Worm (Caenorhabditis elegans) whole organism, L2 larva: Measurements from ENCODE around the gene B0303.7.
A peak's percentile ranks its signal among the peaks of the same experiment; 100 is the strongest.

Experiments
- C34F6.9 ChIP-seq: fragments of 150-350 bp; optimal IDR thresholded peaks from 2 replicates; lab custom pipeline; 2014; ENCODE audit warnings: missing biosample characterization, missing genetic modification characterization
- F13H6.1 ChIP-seq: sonication (generic microtip); optimal IDR thresholded peaks from 2 replicates; lab custom pipeline; 2016; ENCODE audit warnings: missing genetic modification characterization, missing compliant biosample characterization
- Y55F3AM.14 ChIP-seq: fragments of 200-800 bp; sonication (Bioruptor generic); optimal IDR thresholded peaks from 2 replicates; lab custom pipeline; 2018; ENCODE audit warnings: mild to moderate bottlenecking, missing genetic modification characterization, missing compliant biosample characterization
- ZK546.5 ChIP-seq: sonication (generic microtip); optimal IDR thresholded peaks from 2 replicates; lab custom pipeline; 2017; ENCODE audit warnings: missing biosample characterization, missing genetic modification characterization
- alr-1 ChIP-seq: fragments of 150-350 bp; optimal IDR thresholded peaks from 2 replicates; lab custom pipeline; 2014; ENCODE audit warnings: missing biosample characterization, missing genetic modification characterization
- aly-2 ChIP-seq: fragments of 150-350 bp; optimal IDR thresholded peaks from 2 replicates; lab custom pipeline; 2014; ENCODE audit warnings: missing biosample characterization, missing genetic modification characterization
- ama-1 ChIP-seq: fragments of 150-350 bp; optimal IDR thresholded peaks from 2 replicates; lab custom pipeline; 2018; ENCODE audit warnings: inconsistent platforms
- blmp-1 ChIP-seq: sonication (generic microtip); optimal IDR thresholded peaks from 2 replicates; lab custom pipeline; 2017; ENCODE audit warnings: missing genetic modification characterization, mild to moderate bottlenecking, missing compliant biosample characterization, antibody characterized with exemption, moderate library complexity; ENCODE audit not compliant: insufficient read depth
- ceh-82 ChIP-seq: fragments of 150-350 bp; optimal IDR thresholded peaks from 2 replicates; lab custom pipeline; 2014; ENCODE audit warnings: missing biosample characterization, missing genetic modification characterization
- crh-2 ChIP-seq: sonication (generic microtip); optimal IDR thresholded peaks from 2 replicates; lab custom pipeline; 2017; ENCODE audit warnings: missing biosample characterization, missing genetic modification characterization
- dmd-4 ChIP-seq: sonication (generic microtip); optimal IDR thresholded peaks from 2 replicates; lab custom pipeline; 2017; ENCODE audit warnings: missing biosample characterization, missing genetic modification characterization
- egl-27 ChIP-seq: sonication (generic microtip); optimal IDR thresholded peaks from 3 replicates; lab custom pipeline; 2017; ENCODE audit warnings: missing biosample characterization, missing genetic modification reagents, missing genetic modification characterization
- elt-1 ChIP-seq: fragments of 150-350 bp; optimal IDR thresholded peaks from 2 replicates; lab custom pipeline; 2014; ENCODE audit warnings: missing biosample characterization, missing genetic modification characterization
- elt-3 ChIP-seq: sonication (generic microtip); optimal IDR thresholded peaks from 2 replicates; lab custom pipeline; 2017; ENCODE audit warnings: missing biosample characterization, missing genetic modification characterization
- fos-1 ChIP-seq: fragments of 150-350 bp; optimal IDR thresholded peaks from 2 replicates; lab custom pipeline; 2014; ENCODE audit warnings: missing biosample characterization, missing genetic modification characterization
- gmeb-1 ChIP-seq: fragments of 150-350 bp; optimal IDR thresholded peaks from 2 replicates; lab custom pipeline; 2014; ENCODE audit warnings: missing biosample characterization, missing genetic modification characterization
- lin-11 ChIP-seq: fragments of 150-350 bp; sonication (generic microtip); optimal IDR thresholded peaks from 2 replicates; lab custom pipeline; 2014; ENCODE audit warnings: missing biosample characterization, missing genetic modification characterization, inconsistent platforms, mixed read lengths
- lin-39 ChIP-seq: fragments of 150-350 bp; optimal IDR thresholded peaks from 2 replicates; lab custom pipeline; 2014; ENCODE audit warnings: missing biosample characterization, missing genetic modification reagents, missing genetic modification characterization
- lsy-2 ChIP-seq, 2 experiments: fragments of 150-350 bp in 1 of 2; sonication (generic microtip) in 1 of 2; optimal IDR thresholded peaks; 2 replicates each; lab custom pipeline; 2014 to 2017; ENCODE audit warnings: missing biosample characterization in 2 of 2, missing genetic modification characterization in 2 of 2
- mab-5 ChIP-seq: fragments of 150-350 bp; optimal IDR thresholded peaks from 2 replicates; lab custom pipeline; 2014; ENCODE audit warnings: missing biosample characterization, missing genetic modification characterization
- mbf-1 ChIP-seq: sonication (generic microtip); optimal IDR thresholded peaks from 2 replicates; lab custom pipeline; 2017; ENCODE audit warnings: missing biosample characterization, missing genetic modification characterization
- mdl-1 ChIP-seq, 2 experiments: fragments of 150-350 bp in 1 of 2; sonication (generic microtip) in 1 of 2; optimal IDR thresholded peaks; 2 replicates each; lab custom pipeline; 2017; ENCODE audit warnings: missing biosample characterization in 2 of 2, missing genetic modification characterization in 2 of 2
- nhr-10 ChIP-seq: sonication (generic microtip); optimal IDR thresholded peaks from 2 replicates; lab custom pipeline; 2017; ENCODE audit warnings: missing biosample characterization, missing genetic modification characterization
- nhr-12 ChIP-seq: fragments of 150-350 bp; optimal IDR thresholded peaks from 2 replicates; lab custom pipeline; 2014; ENCODE audit warnings: missing biosample characterization, missing genetic modification characterization
- nhr-129 ChIP-seq: fragments of 150-350 bp; optimal IDR thresholded peaks from 2 replicates; lab custom pipeline; 2014; ENCODE audit warnings: missing biosample characterization, missing genetic modification characterization
- nhr-23 ChIP-seq: fragments of 150-350 bp; optimal IDR thresholded peaks from 2 replicates; lab custom pipeline; 2014; ENCODE audit warnings: missing biosample characterization, missing genetic modification reagents, missing genetic modification characterization
- nhr-237 ChIP-seq: fragments of 150-350 bp; optimal IDR thresholded peaks from 2 replicates; lab custom pipeline; 2014; ENCODE audit warnings: missing biosample characterization, missing genetic modification characterization
- nhr-25 ChIP-seq: fragments of 150-350 bp; sonication (generic microtip); optimal IDR thresholded peaks from 3 replicates; lab custom pipeline; 2014; ENCODE audit warnings: missing biosample characterization, missing genetic modification characterization
- nhr-6 ChIP-seq: fragments of 150-350 bp; optimal IDR thresholded peaks from 2 replicates; lab custom pipeline; 2014; ENCODE audit warnings: missing biosample characterization, missing genetic modification characterization
- nhr-77 ChIP-seq: fragments of 150-350 bp; optimal IDR thresholded peaks from 2 replicates; lab custom pipeline; 2014; ENCODE audit warnings: missing biosample characterization, missing genetic modification characterization
- peb-1 ChIP-seq: fragments of 150-350 bp; optimal IDR thresholded peaks from 2 replicates; lab custom pipeline; 2014; ENCODE audit warnings: missing biosample characterization, missing genetic modification characterization
- skn-1 ChIP-seq: sonication (generic microtip); optimal IDR thresholded peaks from 2 replicates; lab custom pipeline; 2017; ENCODE audit warnings: missing biosample characterization, missing genetic modification characterization
- sma-3 ChIP-seq: sonication (generic microtip); optimal IDR thresholded peaks from 2 replicates; lab custom pipeline; 2016; ENCODE audit warnings: missing genetic modification reagents, missing genetic modification characterization, missing compliant biosample characterization
- sma-9 ChIP-seq, 2 experiments: fragments of 150-350 bp in 1 of 2; sonication (generic microtip) in 1 of 2; optimal IDR thresholded peaks; 2 replicates each; lab custom pipeline; 2014 to 2016; ENCODE audit warnings: missing genetic modification characterization in 2 of 2, mild to moderate bottlenecking in 1 of 2, missing biosample characterization in 1 of 2, missing compliant biosample characterization in 1 of 2, missing genetic modification reagents in 1 of 2, moderate library complexity in 1 of 2
- snpc-4 ChIP-seq: fragments of 150-350 bp; optimal IDR thresholded peaks from 2 replicates; lab custom pipeline; 2014; ENCODE audit warnings: missing biosample characterization, missing genetic modification characterization
- unc-39 ChIP-seq: fragments of 150-350 bp; optimal IDR thresholded peaks from 2 replicates; lab custom pipeline; 2014; ENCODE audit warnings: missing biosample characterization, missing genetic modification characterization
- unc-62 ChIP-seq: fragments of 150-350 bp; optimal IDR thresholded peaks from 2 replicates; lab custom pipeline; 2014; ENCODE audit warnings: missing biosample characterization, missing genetic modification reagents, missing genetic modification characterization
- zag-1 ChIP-seq: fragments of 150-350 bp; optimal IDR thresholded peaks from 2 replicates; lab custom pipeline; 2014; ENCODE audit warnings: missing biosample characterization, missing genetic modification characterization
- ztf-1 ChIP-seq: fragments of 200-800 bp; sonication (Bioruptor generic); conservative IDR thresholded peaks from 2 replicates; pipeline ENCODE4 v1.3.6; 2022; ENCODE audit warnings: missing genetic modification characterization, missing compliant biosample characterization
- ztf-4 ChIP-seq: fragments of 150-350 bp; optimal IDR thresholded peaks from 2 replicates; lab custom pipeline; 2014; ENCODE audit warnings: missing biosample characterization, missing genetic modification characterization

B0303.7 gene

ce11 chrIII:8731310-8731709 is 37.9 kb downstream of the B0303.7 start, which contains the start of gene ZK370.4:
Gene ZK370.4 (minus strand): TSS chrIII:8731410.
- no peak for TF ChIP-seq snpc-4 (tag; lab: Kevin White, UChicago)
- TF ChIP-seq egl-27 (tag; lab: Kevin White, UChicago): no peak
- no peak for TF ChIP-seq dmd-4 (tag; lab: Kevin White, UChicago)
- TF ChIP-seq alr-1: no peak
- no peak for TF ChIP-seq ztf-4 (tag; lab: Kevin White, UChicago)

ce11 chrIII:8731973-8732372 is 38.6 kb downstream of the B0303.7 start:
- peak in 1 of 2 experiments; percentile 33 for TF ChIP-seq mdl-1 (tag; optimal IDR thresholded peaks at IDR 0.05; lab: Kevin White, UChicago)
- TF ChIP-seq ztf-4 (tag; lab: Kevin White, UChicago): peak; percentile 54
- no peak for TF ChIP-seq lin-39 (tag; lab: Kevin White, UChicago)
- TF ChIP-seq dmd-4 (tag; lab: Kevin White, UChicago): no peak
- TF ChIP-seq sma-9 (GFP tag; optimal IDR thresholded peaks at IDR 0.05; lab: Kevin White, UChicago): peak; percentile 73
- TF ChIP-seq sma-9 (tag; optimal IDR thresholded peaks at IDR 0.05; lab: Kevin White, UChicago): no peak
- TF ChIP-seq crh-2 (tag; lab: Kevin White, UChicago): no peak
- no peak for TF ChIP-seq lin-11 (tag; lab: Kevin White, UChicago)
- TF ChIP-seq blmp-1 (tag; lab: Kevin White, UChicago): peak; percentile 28
- no peak for TF ChIP-seq nhr-10 (tag; lab: Kevin White, UChicago)
- TF ChIP-seq nhr-25 (tag; lab: Kevin White, UChicago): peak; percentile 25
- peak in 1 of 2 experiments; percentile 18 for TF ChIP-seq lsy-2 (tag; optimal IDR thresholded peaks at IDR 0.05; lab: Kevin White, UChicago)
- TF ChIP-seq skn-1 (tag; lab: Kevin White, UChicago): no peak
- peak; percentile 2 for TF ChIP-seq F13H6.1 (tag; lab: Kevin White, UChicago)
- no peak for TF ChIP-seq nhr-237 (tag; lab: Kevin White, UChicago)
- TF ChIP-seq zag-1 (tag; lab: Kevin White, UChicago): no peak
- TF ChIP-seq nhr-77 (tag; lab: Kevin White, UChicago): no peak
- TF ChIP-seq, all 48 proteins: peak for 7

- TF ChIP-seq blmp-1 (tag; lab: Kevin White, UChicago): peak; percentile 55
- TF ChIP-seq crh-2 (tag; lab: Kevin White, UChicago): peak; percentile 34
- peak; percentile 75 for TF ChIP-seq nhr-129 (tag; lab: Kevin White, UChicago)
- TF ChIP-seq elt-3 (tag; lab: Kevin White, UChicago): no peak
- TF ChIP-seq fos-1 (tag; lab: Kevin White, UChicago): peak; percentile 21
- TF ChIP-seq nhr-77 (tag; lab: Kevin White, UChicago): no peak
- TF ChIP-seq mdl-1 (tag; optimal IDR thresholded peaks at IDR 0.05; lab: Kevin White, UChicago): no peak
- no peak for TF ChIP-seq nhr-237 (tag; lab: Kevin White, UChicago)
- no peak for TF ChIP-seq unc-62 (GFP tag; lab: Kevin White, UChicago)
- TF ChIP-seq lin-39 (tag; lab: Kevin White, UChicago): no peak
- TF ChIP-seq lsy-2 (tag; optimal IDR thresholded peaks at IDR 0.05; lab: Kevin White, UChicago): peak in 1 of 2 experiments; percentile 15
- no peak for TF ChIP-seq mbf-1 (tag; lab: Kevin White, UChicago)
- TF ChIP-seq nhr-6 (tag; lab: Kevin White, UChicago): peak; percentile 38
- no peak for TF ChIP-seq alr-1
- TF ChIP-seq sma-9 (GFP tag; optimal IDR thresholded peaks at IDR 0.05; lab: Kevin White, UChicago): peak; percentile 76
- no peak for TF ChIP-seq sma-9 (tag; optimal IDR thresholded peaks at IDR 0.05; lab: Kevin White, UChicago)
- TF ChIP-seq peb-1 (tag; lab: Kevin White, UChicago): no peak
- TF ChIP-seq F13H6.1 (tag; lab: Kevin White, UChicago): peak; percentile 5
- TF ChIP-seq C34F6.9 (tag; lab: Kevin White, UChicago): no peak
- TF ChIP-seq, all 48 proteins: peak for 8
Measured at ce11 chrIII:8733237-8733636, 39.8 kb downstream of the B0303.7 start.

- TF ChIP-seq snpc-4 (tag; lab: Kevin White, UChicago): no peak
- TF ChIP-seq lin-11 (tag; lab: Kevin White, UChicago): no peak
- TF ChIP-seq nhr-23: no peak
- TF ChIP-seq elt-1: no peak
- no peak for TF ChIP-seq dmd-4 (tag; lab: Kevin White, UChicago)
- TF ChIP-seq elt-3 (tag; lab: Kevin White, UChicago): no peak
- TF ChIP-seq nhr-6 (tag; lab: Kevin White, UChicago): no peak
- TF ChIP-seq ztf-4 (tag; lab: Kevin White, UChicago): no peak
- TF ChIP-seq sma-9 (GFP tag; optimal IDR thresholded peaks at IDR 0.05; lab: Kevin White, UChicago): peak; percentile 94
- TF ChIP-seq sma-9 (tag; optimal IDR thresholded peaks at IDR 0.05; lab: Kevin White, UChicago): no peak
- TF ChIP-seq nhr-12 (tag; lab: Kevin White, UChicago): no peak
- TF ChIP-seq unc-39 (tag; lab: Kevin White, UChicago): no peak
- no peak for TF ChIP-seq ztf-1
- no peak for TF ChIP-seq nhr-129 (tag; lab: Kevin White, UChicago)
- peak; percentile 34 to 56 for TF ChIP-seq mdl-1 (tag; optimal IDR thresholded peaks at IDR 0.05; lab: Kevin White, UChicago)
- no peak for TF ChIP-seq alr-1
- TF ChIP-seq ceh-82 (tag; lab: Kevin White, UChicago): no peak
- no peak for TF ChIP-seq mbf-1 (tag; lab: Kevin White, UChicago)
- no peak for TF ChIP-seq nhr-25 (tag; lab: Kevin White, UChicago)
- no peak for TF ChIP-seq F13H6.1 (tag; lab: Kevin White, UChicago)
- TF ChIP-seq C34F6.9 (tag; lab: Kevin White, UChicago): no peak
- TF ChIP-seq Y55F3AM.14 (GFP tag; lab: Kevin White, UChicago): no peak
- no peak for TF ChIP-seq ama-1
- no peak for TF ChIP-seq aly-2 (tag; lab: Kevin White, UChicago)
- TF ChIP-seq crh-2 (tag; lab: Kevin White, UChicago): peak; percentile 43
- no peak for TF ChIP-seq mab-5 (tag; lab: Kevin White, UChicago)
- no peak for TF ChIP-seq sma-3 (GFP tag; lab: Kevin White, UChicago)
- peak; percentile 61 for TF ChIP-seq fos-1 (tag; lab: Kevin White, UChicago)
- no peak for TF ChIP-seq egl-27 (tag; lab: Kevin White, UChicago)
- no peak for TF ChIP-seq lin-39 (tag; lab: Kevin White, UChicago)
- TF ChIP-seq peb-1 (tag; lab: Kevin White, UChicago): no peak
- peak; percentile 57 for TF ChIP-seq gmeb-1 (tag; lab: Kevin White, UChicago)
- no peak for TF ChIP-seq ZK546.5
- TF ChIP-seq nhr-77 (tag; lab: Kevin White, UChicago): no peak
- TF ChIP-seq, all 48 proteins: peak for 5
Measured at ce11 chrIII:8733667-8734066, 40.2 kb downstream of the B0303.7 start.
